Worm (Caenorhabditis elegans): ENCODE data around the gene C01C4.2.

- no peak for TF ChIP-seq ceh-83 (GFP tag; optimal IDR thresholded peaks at IDR 0.05)
- TF ChIP-seq pha-4 (tag; optimal IDR thresholded peaks at IDR 0.05): no peak
- TF ChIP-seq nhr-12 (tag; optimal IDR thresholded peaks at IDR 0.05): no peak
- no peak for TF ChIP-seq drap-1 (GFP tag; optimal IDR thresholded peaks at IDR 0.05)
- TF ChIP-seq snpc-4 (tag; optimal IDR thresholded peaks at IDR 0.05): no peak
- no peak for TF ChIP-seq unc-62 (GFP tag; optimal IDR thresholded peaks at IDR 0.05)
- no peak for TF ChIP-seq sptf-1 (tag; optimal IDR thresholded peaks at IDR 0.05)
- TF ChIP-seq unc-120 (tag; optimal IDR thresholded peaks at IDR 0.05; ENCODE audit: poor library complexity, severe bottlenecking): no peak
- TF ChIP-seq elt-3 (tag; optimal IDR thresholded peaks at IDR 0.05): no peak
- no peak for TF ChIP-seq cnd-1 (tag; optimal IDR thresholded peaks at IDR 0.05)
- no peak for TF ChIP-seq elt-1 (tag; optimal IDR thresholded peaks at IDR 0.05; ENCODE audit: borderline replicate concordance, insufficient read depth)
- TF ChIP-seq nhr-237 (tag; optimal IDR thresholded peaks at IDR 0.05): no peak
- no peak for TF ChIP-seq ham-2 (GFP tag; optimal IDR thresholded peaks at IDR 0.05)
Observed at ce11 chrX:3755753-3756152, 40.9 kb downstream of the C01C4.2 start.
